Fruit fly (Drosophila melanogaster) whole organism, embryonic: ENCODE results near the gene Bace.

Experiments
- Aef1 ChIP-seq: fragments of 200-800 bp; sonication (Bioruptor generic); IDR thresholded peaks from 3 replicates; pipeline ENCODE4 v1.3.6; 2022; ENCODE audit warnings: missing biosample characterization, missing genetic modification characterization
- CG10274 ChIP-seq: fragments of 200-800 bp; sonication (Bioruptor generic); optimal IDR thresholded peaks from 3 replicates; lab custom pipeline; 2017; ENCODE audit warnings: missing biosample characterization, mild to moderate bottlenecking, missing genetic modification characterization
- CG10431 ChIP-seq: fragments of 200-800 bp; sonication (Bioruptor generic); optimal IDR thresholded peaks from 3 replicates; lab custom pipeline; 2018; ENCODE audit warnings: missing biosample characterization, mild to moderate bottlenecking, missing genetic modification characterization
- CG10462 ChIP-seq: fragments of 200-800 bp; sonication (Bioruptor generic); optimal IDR thresholded peaks from 2 replicates; lab custom pipeline; 2016; ENCODE audit warnings: missing biosample characterization, missing genetic modification characterization
- CG12104 ChIP-seq: fragments of 200-800 bp; sonication (Bioruptor generic); optimal IDR thresholded peaks from 3 replicates; lab custom pipeline; 2016; ENCODE audit warnings: missing biosample characterization, missing genetic modification characterization
- CG12299 ChIP-seq: fragments of 200-800 bp; sonication (Bioruptor generic); optimal IDR thresholded peaks from 2 replicates; lab custom pipeline; 2018; ENCODE audit warnings: missing biosample characterization, mild to moderate bottlenecking, missing genetic modification characterization
- CG1233 ChIP-seq: fragments of 200-800 bp; sonication (Bioruptor generic); optimal IDR thresholded peaks from 4 replicates; lab custom pipeline; 2018; ENCODE audit warnings: missing biosample characterization, mild to moderate bottlenecking, missing genetic modification characterization
- CG13287 ChIP-seq: fragments of 200-800 bp; sonication (Bioruptor generic); IDR thresholded peaks from 2 replicates; pipeline ENCODE4 v1.3.6; 2022; ENCODE audit warnings: missing biosample characterization, missing genetic modification characterization; ENCODE audit not compliant: partially characterized antibody
- CG14710 ChIP-seq: fragments of 200-800 bp; sonication (Bioruptor generic); optimal IDR thresholded peaks from 3 replicates; lab custom pipeline; 2019; ENCODE audit warnings: missing biosample characterization, mild to moderate bottlenecking, missing genetic modification characterization, moderate library complexity
- CG16813 ChIP-seq: fragments of 200-800 bp; sonication (Bioruptor generic); IDR thresholded peaks from 3 replicates; pipeline ENCODE4 v1.3.6; 2022; ENCODE audit warnings: missing biosample characterization, missing genetic modification characterization; ENCODE audit not compliant: partially characterized antibody
- CG17186 ChIP-seq: fragments of 200-800 bp; sonication (Bioruptor generic); optimal IDR thresholded peaks from 3 replicates; lab custom pipeline; 2017; ENCODE audit warnings: missing biosample characterization, missing genetic modification reagents, missing genetic modification characterization
- CG17359 ChIP-seq: fragments of 200-800 bp; sonication (Bioruptor generic); optimal IDR thresholded peaks from 3 replicates; lab custom pipeline; 2018; ENCODE audit warnings: missing biosample characterization, mild to moderate bottlenecking, missing genetic modification characterization, moderate library complexity
- CG17612 ChIP-seq: fragments of 200-800 bp; sonication (Bioruptor generic); IDR thresholded peaks from 2 replicates; pipeline ENCODE4 v1.3.6; 2022; ENCODE audit warnings: missing biosample characterization, missing genetic modification characterization
- CG18262 ChIP-seq: fragments of 200-800 bp; optimal IDR thresholded peaks from 3 replicates; lab custom pipeline; 2019; ENCODE audit warnings: missing biosample characterization, mild to moderate bottlenecking, missing genetic modification characterization, moderate library complexity
- CG2889 ChIP-seq: fragments of 200-800 bp; sonication (Bioruptor generic); IDR thresholded peaks from 3 replicates; pipeline ENCODE4 v1.3.6; 2022; ENCODE audit warnings: missing biosample characterization, missing genetic modification characterization
- CG33557 ChIP-seq: fragments of 200-800 bp; sonication (Bioruptor generic); optimal IDR thresholded peaks from 2 replicates; lab custom pipeline; 2019; ENCODE audit warnings: missing biosample characterization, mild to moderate bottlenecking, missing genetic modification characterization, moderate library complexity
- CG42726 ChIP-seq: fragments of 200-800 bp; sonication (Bioruptor generic); IDR thresholded peaks from 2 replicates; pipeline ENCODE4 v1.3.6; 2022; ENCODE audit warnings: missing biosample characterization, missing genetic modification characterization; ENCODE audit not compliant: partially characterized antibody
- CG4404 ChIP-seq: fragments of 200-800 bp; sonication (Bioruptor generic); IDR thresholded peaks from 2 replicates; pipeline ENCODE4 v1.3.6; 2022; ENCODE audit warnings: missing biosample characterization, missing genetic modification characterization
- CG5245 ChIP-seq: fragments of 200-800 bp; sonication (Bioruptor generic); optimal IDR thresholded peaks from 3 replicates; lab custom pipeline; 2016; ENCODE audit warnings: missing biosample characterization, missing genetic modification characterization
- CG8089 ChIP-seq: fragments of 200-800 bp; sonication (Bioruptor generic); optimal IDR thresholded peaks from 3 replicates; lab custom pipeline; 2016; ENCODE audit warnings: missing biosample characterization, missing genetic modification characterization
- CG8281 ChIP-seq: fragments of 200-800 bp; sonication (Bioruptor generic); optimal IDR thresholded peaks from 2 replicates; lab custom pipeline; 2018; ENCODE audit warnings: missing biosample characterization, mild to moderate bottlenecking, missing genetic modification characterization, moderate library complexity
- CG8944 ChIP-seq: fragments of 200-800 bp; sonication (Bioruptor generic); optimal IDR thresholded peaks from 3 replicates; lab custom pipeline; 2016; ENCODE audit warnings: missing biosample characterization, missing genetic modification characterization
- CG9797 ChIP-seq: fragments of 200-800 bp; sonication (Bioruptor generic); optimal IDR thresholded peaks from 3 replicates; lab custom pipeline; 2018; ENCODE audit warnings: missing biosample characterization, mild to moderate bottlenecking, missing genetic modification characterization
- CoRest ChIP-seq: fragments of 200-800 bp; sonication (Bioruptor generic); optimal IDR thresholded peaks from 3 replicates; lab custom pipeline; 2018; ENCODE audit warnings: missing biosample characterization, mild to moderate bottlenecking, missing genetic modification characterization, moderate library complexity
- CrebB ChIP-seq: fragments of 200-800 bp; sonication (Bioruptor generic); optimal IDR thresholded peaks from 3 replicates; lab custom pipeline; 2018; ENCODE audit warnings: missing biosample characterization, mild to moderate bottlenecking, missing genetic modification characterization
- Dbx ChIP-seq: fragments of 200-800 bp; sonication (Bioruptor generic); IDR thresholded peaks from 3 replicates; pipeline ENCODE4 v1.3.6; 2022; ENCODE audit warnings: missing biosample characterization, missing genetic modification characterization
- E2f1 ChIP-seq: fragments of 200-800 bp; sonication (Bioruptor generic); IDR thresholded peaks from 2 replicates; pipeline ENCODE4 v1.3.6; 2022; ENCODE audit warnings: missing biosample characterization, missing genetic modification characterization
- E2f2 ChIP-seq: fragments of 200-800 bp; sonication (Bioruptor generic); IDR thresholded peaks from 2 replicates; pipeline ENCODE4 v1.3.6; 2022; ENCODE audit warnings: missing biosample characterization, missing genetic modification characterization
- Ets65A ChIP-seq: fragments of 200-800 bp; sonication (Bioruptor generic); peaks from one replicate; lab custom pipeline; 2016; ENCODE audit warnings: missing biosample characterization, missing genetic modification characterization
- Fer3 ChIP-seq: fragments of 200-800 bp; sonication (Bioruptor generic); optimal IDR thresholded peaks from 2 replicates; lab custom pipeline; 2018; ENCODE audit warnings: missing biosample characterization, mild to moderate bottlenecking, missing genetic modification characterization, moderate library complexity
- Jarid2 ChIP-seq: fragments of 200-800 bp; sonication (Bioruptor generic); optimal IDR thresholded peaks from 3 replicates; lab custom pipeline; 2017; ENCODE audit warnings: mild to moderate bottlenecking, missing biosample characterization, missing genetic modification reagents, missing genetic modification characterization
- Kr ChIP-seq: fragments of 200-800 bp; sonication (Bioruptor generic); optimal IDR thresholded peaks from 2 replicates; lab custom pipeline; 2017; ENCODE audit warnings: missing biosample characterization, mild to moderate bottlenecking, missing genetic modification characterization
- NC2β ChIP-seq: fragments of 200-800 bp; sonication (Bioruptor generic); optimal IDR thresholded peaks from 2 replicates; lab custom pipeline; 2016; ENCODE audit warnings: missing biosample characterization, missing genetic modification characterization
- NK7.1 ChIP-seq: fragments of 200-800 bp; sonication (Bioruptor generic); optimal IDR thresholded peaks from 3 replicates; lab custom pipeline; 2016; ENCODE audit warnings: missing biosample characterization, missing genetic modification characterization
- Poxn ChIP-seq: fragments of 200-800 bp; sonication (Bioruptor generic); IDR thresholded peaks from 2 replicates; pipeline ENCODE4 v1.3.6; 2022; ENCODE audit warnings: missing biosample characterization, missing genetic modification characterization
- Sin3A ChIP-seq: fragments of >200 bp; optimal IDR thresholded peaks from 2 replicates; lab custom pipeline; 2018
- Spps ChIP-seq: fragments of 200-800 bp; sonication (Bioruptor generic); optimal IDR thresholded peaks from 2 replicates; lab custom pipeline; 2018; ENCODE audit warnings: missing biosample characterization, mild to moderate bottlenecking, missing genetic modification characterization
- ase ChIP-seq: fragments of 200-800 bp; sonication (Bioruptor generic); IDR thresholded peaks from 3 replicates; pipeline ENCODE4 v1.3.6; 2022; ENCODE audit warnings: missing biosample characterization, missing genetic modification characterization
- ato ChIP-seq: fragments of 200-800 bp; sonication (Bioruptor generic); IDR thresholded peaks from 2 replicates; pipeline ENCODE4 v1.3.6; 2022; ENCODE audit warnings: missing biosample characterization, missing genetic modification characterization; ENCODE audit not compliant: partially characterized antibody
- bcd ChIP-seq: fragments of 200-800 bp; sonication (Bioruptor generic); optimal IDR thresholded peaks from 2 replicates; lab custom pipeline; 2017; ENCODE audit warnings: missing biosample characterization, mild to moderate bottlenecking, missing genetic modification characterization
- bowl ChIP-seq: fragments of 200-800 bp; sonication (Bioruptor generic); IDR thresholded peaks from 2 replicates; pipeline ENCODE4 v1.3.6; 2022; ENCODE audit warnings: missing biosample characterization, missing genetic modification characterization
- btn ChIP-seq: fragments of 200-800 bp; sonication (Bioruptor generic); optimal IDR thresholded peaks from 2 replicates; lab custom pipeline; 2016; ENCODE audit warnings: missing biosample characterization, missing genetic modification characterization
- cwo ChIP-seq: fragments of 200-800 bp; sonication (Bioruptor generic); optimal IDR thresholded peaks from 3 replicates; lab custom pipeline; 2017; ENCODE audit warnings: missing biosample characterization, missing genetic modification characterization, mild to moderate bottlenecking, moderate library complexity, missing genetic modification reagents
- dmrt11E ChIP-seq: fragments of 200-800 bp; sonication (Bioruptor generic); optimal IDR thresholded peaks from 3 replicates; lab custom pipeline; 2018; ENCODE audit warnings: missing biosample characterization, mild to moderate bottlenecking, missing genetic modification characterization, moderate library complexity
- dpn ChIP-seq, 2 experiments: fragments of 200-800 bp; sonication (Bioruptor generic); optimal IDR thresholded peaks; 3 replicates each; lab custom pipeline; 2016; ENCODE audit warnings: missing biosample characterization in 2 of 2, missing genetic modification characterization in 2 of 2
- ewg ChIP-seq: fragments of 200-800 bp; sonication (Bioruptor generic); optimal IDR thresholded peaks from 3 replicates; lab custom pipeline; 2017; ENCODE audit warnings: mild to moderate bottlenecking, missing biosample characterization, missing genetic modification reagents, missing genetic modification characterization
- grau ChIP-seq: fragments of 200-800 bp; optimal IDR thresholded peaks from 3 replicates; lab custom pipeline; 2019; ENCODE audit warnings: missing biosample characterization, mild to moderate bottlenecking, missing genetic modification characterization, moderate library complexity
- klu ChIP-seq: fragments of 200-800 bp; sonication (Bioruptor generic); IDR thresholded peaks from 2 replicates; pipeline ENCODE4 v1.3.6; 2022; ENCODE audit warnings: missing biosample characterization, missing genetic modification characterization
- pros ChIP-seq: fragments of 200-800 bp; sonication (Bioruptor generic); optimal IDR thresholded peaks from 3 replicates; lab custom pipeline; 2019; ENCODE audit warnings: missing biosample characterization, mild to moderate bottlenecking, missing genetic modification characterization, moderate library complexity
- repo ChIP-seq: fragments of 200-800 bp; sonication (Bioruptor generic); optimal IDR thresholded peaks from 2 replicates; lab custom pipeline; 2016; ENCODE audit warnings: missing biosample characterization, missing genetic modification characterization
- slou ChIP-seq: fragments of 200-800 bp; sonication (Bioruptor generic); optimal IDR thresholded peaks from 3 replicates; lab custom pipeline; 2016; ENCODE audit warnings: missing biosample characterization, missing genetic modification characterization
- usp ChIP-seq: fragments of >200 bp; optimal IDR thresholded peaks from 2 replicates; lab custom pipeline; 2017; ENCODE audit warnings: missing biosample characterization, missing genetic modification characterization

The Bace gene

dm6 chr2L:8473448-8473847, 22.7 kb downstream of the Bace start (continued):
- no peak for TF ChIP-seq Kr (GFP tag; lab: Kevin White, UChicago)
- no peak for TF ChIP-seq CG10431 (GFP tag; lab: Kevin White, UChicago)
- no peak for TF ChIP-seq usp (GFP tag; lab: Kevin White, UChicago)
- TF ChIP-seq CG17612 (GFP tag; lab: Robert Waterston, UW): no peak
- TF ChIP-seq CrebB: no peak
- TF ChIP-seq Sin3A: no peak
- no peak for TF ChIP-seq NK7.1 (GFP tag; lab: Kevin White, UChicago)
- no peak for TF ChIP-seq CG8944
- no peak for TF ChIP-seq Dbx
- TF ChIP-seq CG12104 (GFP tag; lab: Kevin White, UChicago): peak; percentile 8
- TF ChIP-seq ewg: no peak
- TF ChIP-seq CG10462 (GFP tag; lab: Kevin White, UChicago): no peak
- peak; percentile 59 for TF ChIP-seq CG18262 (tag; lab: Kevin White, UChicago)
- TF ChIP-seq Ets65A: peak; percentile 85
- TF ChIP-seq CG12299 (tag; lab: Kevin White, UChicago): no peak
- no peak for TF ChIP-seq ato (GFP tag; lab: Robert Waterston, UW)
- TF ChIP-seq CG9797 (GFP tag; lab: Kevin White, UChicago): no peak
- TF ChIP-seq cwo: peak; percentile 48
- peak; percentile 36 for TF ChIP-seq bcd (GFP tag; lab: Kevin White, UChicago)
- TF ChIP-seq CG2889 (GFP tag; lab: Robert Waterston, UW): peak; percentile 49; the same call in 1 of the 3 replicates
- TF ChIP-seq CG42726 (GFP tag; lab: Robert Waterston, UW): no peak
- TF ChIP-seq pros (GFP tag; lab: Kevin White, UChicago): no peak
- TF ChIP-seq NC2β: no peak
- TF ChIP-seq CG17359 (tag; lab: Kevin White, UChicago): peak; percentile 66
- no peak for TF ChIP-seq Poxn (GFP tag; lab: Robert Waterston, UW)
- no peak for TF ChIP-seq slou (GFP tag; lab: Kevin White, UChicago)
- no peak for TF ChIP-seq CG13287
- peak; percentile 59 for TF ChIP-seq CG14710
- peak; percentile 45; the same call in 1 of the 2 replicates for TF ChIP-seq klu (GFP tag; lab: Robert Waterston, UW)
- peak; percentile 29 for TF ChIP-seq btn (GFP tag; lab: Kevin White, UChicago)
- no peak for TF ChIP-seq repo (GFP tag; lab: Kevin White, UChicago)
- TF ChIP-seq CG1233: peak; percentile 54
- peak; percentile 27 for TF ChIP-seq grau
- TF ChIP-seq CG4404 (GFP tag; lab: Robert Waterston, UW): no peak
- TF ChIP-seq dpn (GFP tag; optimal IDR thresholded peaks at IDR 0.05; lab: Kevin White, UChicago): peak in 1 of 2 experiments; percentile 38
- TF ChIP-seq CG5245 (GFP tag; lab: Kevin White, UChicago): no peak
- TF ChIP-seq CG16813 (GFP tag; lab: Robert Waterston, UW): no peak
- no peak for TF ChIP-seq Jarid2 (GFP tag; lab: Kevin White, UChicago)
- no peak for TF ChIP-seq Aef1 (GFP tag; lab: Robert Waterston, UW)
- TF ChIP-seq dmrt11E (tag; lab: Kevin White, UChicago): peak; percentile 68
- peak; percentile 54 for TF ChIP-seq E2f1 (GFP tag; lab: Robert Waterston, UW)
- TF ChIP-seq CG8089 (GFP tag; lab: Kevin White, UChicago): no peak
- peak; percentile 33 for TF ChIP-seq CG33557 (GFP tag; lab: Kevin White, UChicago)
- TF ChIP-seq CoRest (tag; lab: Kevin White, UChicago): peak; percentile 34
- no peak for TF ChIP-seq CG10274 (GFP tag; lab: Kevin White, UChicago)
- peak; percentile 57 for TF ChIP-seq Spps (tag; lab: Kevin White, UChicago)
- no peak for TF ChIP-seq CG8281 (tag; lab: Kevin White, UChicago)
- peak; percentile 57; the same call in 1 of the 3 replicates for TF ChIP-seq ase (GFP tag; lab: Robert Waterston, UW)
- no peak for TF ChIP-seq CG17186 (GFP tag; lab: Kevin White, UChicago)
- peak; percentile 30; the same call in 1 of the 2 replicates for TF ChIP-seq E2f2 (GFP tag; lab: Robert Waterston, UW)
- TF ChIP-seq Fer3 (tag; lab: Kevin White, UChicago): peak; percentile 53
- no peak for TF ChIP-seq bowl (GFP tag; lab: Robert Waterston, UW)
